Fruit fly (Drosophila melanogaster) whole organism, embryonic: ENCODE data around the gene PolE2.

Source experiments
- CG11398 ChIP-seq: fragments of 200-800 bp; sonication (Bioruptor generic); optimal IDR thresholded peaks from 2 replicates; lab custom pipeline; 2016; ENCODE audit warnings: missing biosample characterization, missing genetic modification characterization
- CG11560 ChIP-seq: fragments of 200-800 bp; sonication (Bioruptor generic); IDR thresholded peaks from 3 replicates; pipeline ENCODE4 v1.3.6; 2022; ENCODE audit warnings: missing biosample characterization, missing genetic modification characterization
- CG12155 ChIP-seq: fragments of 200-800 bp; sonication (Bioruptor generic); optimal IDR thresholded peaks from 3 replicates; lab custom pipeline; 2016; ENCODE audit warnings: missing biosample characterization, missing genetic modification characterization
- CG12659 ChIP-seq: fragments of 200-800 bp; sonication (Bioruptor generic); optimal IDR thresholded peaks from 3 replicates; lab custom pipeline; 2017; ENCODE audit warnings: mild to moderate bottlenecking, missing biosample characterization, missing genetic modification reagents, missing genetic modification characterization
- CG12769 ChIP-seq: fragments of 200-800 bp; sonication (Bioruptor generic); optimal IDR thresholded peaks from 2 replicates; lab custom pipeline; 2019; ENCODE audit warnings: missing biosample characterization, mild to moderate bottlenecking, missing genetic modification characterization, moderate library complexity
- CG15514 ChIP-seq: fragments of 200-800 bp; sonication (Bioruptor generic); optimal IDR thresholded peaks from 3 replicates; lab custom pipeline; 2017; ENCODE audit warnings: missing biosample characterization, missing genetic modification characterization, mild to moderate bottlenecking, moderate library complexity, missing genetic modification reagents
- CG17328 ChIP-seq: fragments of 200-800 bp; sonication (Bioruptor generic); IDR thresholded peaks from 2 replicates; pipeline ENCODE4 v1.3.6; 2022; ENCODE audit warnings: missing biosample characterization, missing genetic modification characterization
- CG17612 ChIP-seq: fragments of 200-800 bp; sonication (Bioruptor generic); IDR thresholded peaks from 2 replicates; pipeline ENCODE4 v1.3.6; 2022; ENCODE audit warnings: missing biosample characterization, missing genetic modification characterization
- CG17912 ChIP-seq: fragments of 200-800 bp; sonication (Bioruptor generic); optimal IDR thresholded peaks from 2 replicates; lab custom pipeline; 2018; ENCODE audit warnings: missing biosample characterization, mild to moderate bottlenecking, missing genetic modification characterization
- CG18262 ChIP-seq: fragments of 200-800 bp; optimal IDR thresholded peaks from 3 replicates; lab custom pipeline; 2019; ENCODE audit warnings: missing biosample characterization, mild to moderate bottlenecking, missing genetic modification characterization, moderate library complexity
- CG18599 ChIP-seq: fragments of 200-800 bp; sonication (Bioruptor generic); optimal IDR thresholded peaks from 3 replicates; lab custom pipeline; 2017; ENCODE audit warnings: missing biosample characterization, missing genetic modification characterization, mild to moderate bottlenecking, moderate library complexity, missing genetic modification reagents
- CG18764 ChIP-seq: fragments of 200-800 bp; sonication (Bioruptor generic); optimal IDR thresholded peaks from 3 replicates; lab custom pipeline; 2016; ENCODE audit warnings: missing biosample characterization, missing genetic modification characterization
- CG3163 ChIP-seq: fragments of 200-800 bp; sonication (Bioruptor generic); optimal IDR thresholded peaks from 3 replicates; lab custom pipeline; 2016; ENCODE audit warnings: missing biosample characterization, missing genetic modification characterization
- CG3281 ChIP-seq: fragments of 200-800 bp; sonication (Bioruptor generic); optimal IDR thresholded peaks from 3 replicates; lab custom pipeline; 2017; ENCODE audit warnings: missing biosample characterization, mild to moderate bottlenecking, missing genetic modification characterization
- CG6791 ChIP-seq: fragments of 200-800 bp; sonication (Bioruptor generic); IDR thresholded peaks from 3 replicates; pipeline ENCODE4 v1.3.6; 2022; ENCODE audit warnings: missing biosample characterization, missing genetic modification characterization; ENCODE audit not compliant: partially characterized antibody
- Chrac-16 ChIP-seq: fragments of 200-800 bp; sonication (Bioruptor generic); optimal IDR thresholded peaks from 3 replicates; lab custom pipeline; 2016; ENCODE audit warnings: missing biosample characterization, missing genetic modification characterization
- CkIIα-i1 ChIP-seq: fragments of 200-800 bp; sonication (Bioruptor generic); IDR thresholded peaks from 2 replicates; pipeline ENCODE4 v1.3.6; 2022; ENCODE audit warnings: missing biosample characterization, missing genetic modification characterization
- Doc3 ChIP-seq: fragments of 200-800 bp; sonication (Bioruptor generic); IDR thresholded peaks from 3 replicates; pipeline ENCODE4 v1.3.6; 2022; ENCODE audit warnings: missing biosample characterization, missing genetic modification characterization; ENCODE audit not compliant: partially characterized antibody
- Dp ChIP-seq: fragments of 200-800 bp; sonication (Bioruptor generic); optimal IDR thresholded peaks from 2 replicates; lab custom pipeline; 2018; ENCODE audit warnings: missing biosample characterization, mild to moderate bottlenecking, missing genetic modification characterization, moderate library complexity
- Dref ChIP-seq: fragments of 200-800 bp; sonication (Bioruptor generic); IDR thresholded peaks from 2 replicates; pipeline ENCODE4 v1.3.6; 2022; ENCODE audit warnings: missing biosample characterization, missing genetic modification characterization
- HHEX ChIP-seq: fragments of 200-800 bp; sonication (Bioruptor generic); optimal IDR thresholded peaks from 3 replicates; lab custom pipeline; 2017; ENCODE audit warnings: missing biosample characterization, mild to moderate bottlenecking, missing genetic modification characterization, missing genetic modification reagents
- Hand ChIP-seq: fragments of 200-800 bp; sonication (Bioruptor generic); optimal IDR thresholded peaks from 2 replicates; lab custom pipeline; 2017; ENCODE audit warnings: mild to moderate bottlenecking, missing biosample characterization, missing genetic modification reagents, missing genetic modification characterization
- Hey ChIP-seq: fragments of 200-800 bp; sonication (Bioruptor generic); optimal IDR thresholded peaks from 3 replicates; lab custom pipeline; 2018; ENCODE audit warnings: missing biosample characterization, mild to moderate bottlenecking, missing genetic modification characterization
- HmgZ ChIP-seq: fragments of 200-800 bp; sonication (Bioruptor generic); optimal IDR thresholded peaks from 2 replicates; lab custom pipeline; 2018; ENCODE audit warnings: missing biosample characterization, mild to moderate bottlenecking, missing genetic modification characterization
- Hr51 ChIP-seq, 2 experiments: fragments of 200-800 bp; sonication (Bioruptor generic); optimal IDR thresholded peaks; 2 replicates in 1 of 2; 3 replicates in 1 of 2; lab custom pipeline; 2016 to 2018; ENCODE audit warnings: missing biosample characterization in 2 of 2, missing genetic modification characterization in 2 of 2, mild to moderate bottlenecking in 1 of 2, moderate library complexity in 1 of 2
- Ptx1 ChIP-seq: fragments of 200-800 bp; sonication (Bioruptor generic); IDR thresholded peaks from 2 replicates; pipeline ENCODE4 v1.3.6; 2022; ENCODE audit warnings: missing biosample characterization, missing genetic modification characterization
- Usf ChIP-seq: fragments of 200-800 bp; sonication (Bioruptor generic); optimal IDR thresholded peaks from 2 replicates; lab custom pipeline; 2017; ENCODE audit warnings: missing genotype, missing biosample characterization, missing genetic modification characterization
- bigmax ChIP-seq: fragments of 200-800 bp; sonication (Bioruptor generic); optimal IDR thresholded peaks from 2 replicates; lab custom pipeline; 2018; ENCODE audit warnings: missing biosample characterization, mild to moderate bottlenecking, missing genetic modification characterization
- chn ChIP-seq: fragments of 200-800 bp; sonication (Bioruptor generic); optimal IDR thresholded peaks from 2 replicates; lab custom pipeline; 2016; ENCODE audit warnings: missing biosample characterization, missing genetic modification characterization
- croc ChIP-seq: fragments of 200-800 bp; sonication (Bioruptor generic); conservative IDR thresholded peaks from 3 replicates; pipeline ENCODE4 v1.3.6; 2022; ENCODE audit warnings: missing biosample characterization, missing genetic modification characterization
- cwo ChIP-seq: fragments of 200-800 bp; sonication (Bioruptor generic); optimal IDR thresholded peaks from 3 replicates; lab custom pipeline; 2017; ENCODE audit warnings: missing biosample characterization, missing genetic modification characterization, mild to moderate bottlenecking, moderate library complexity, missing genetic modification reagents
- dysf ChIP-seq: fragments of 200-800 bp; sonication (Bioruptor generic); IDR thresholded peaks from 3 replicates; pipeline ENCODE4 v1.3.6; 2022; ENCODE audit warnings: missing biosample characterization, missing genetic modification characterization
- exex ChIP-seq: fragments of 200-800 bp; sonication (Bioruptor generic); optimal IDR thresholded peaks from 4 replicates; lab custom pipeline; 2018; ENCODE audit warnings: missing biosample characterization, mild to moderate bottlenecking, missing genetic modification characterization, moderate library complexity
- her ChIP-seq: fragments of 200-800 bp; sonication (Bioruptor generic); optimal IDR thresholded peaks from 2 replicates; lab custom pipeline; 2016; ENCODE audit warnings: missing biosample characterization, missing genetic modification characterization
- hth ChIP-seq: fragments of >200 bp; optimal IDR thresholded peaks from 2 replicates; lab custom pipeline; 2017; ENCODE audit warnings: inconsistent platforms
- ind ChIP-seq: fragments of 200-800 bp; sonication (Bioruptor generic); optimal IDR thresholded peaks from 3 replicates; lab custom pipeline; 2016; ENCODE audit warnings: missing biosample characterization, missing genetic modification characterization
- ken ChIP-seq: fragments of 200-800 bp; sonication (Bioruptor generic); IDR thresholded peaks from 3 replicates; pipeline ENCODE4 v1.3.6; 2022; ENCODE audit warnings: missing biosample characterization, missing genetic modification characterization
- knrl ChIP-seq: fragments of 200-800 bp; sonication (Bioruptor generic); IDR thresholded peaks from 3 replicates; pipeline ENCODE4 v1.3.6; 2022; ENCODE audit warnings: missing biosample characterization, missing genetic modification characterization; ENCODE audit not compliant: partially characterized antibody
- lab ChIP-seq: fragments of 200-800 bp; sonication (Bioruptor generic); optimal IDR thresholded peaks from 3 replicates; lab custom pipeline; 2017; ENCODE audit warnings: missing biosample characterization, missing genetic modification characterization, mild to moderate bottlenecking, moderate library complexity, missing genetic modification reagents
- lola ChIP-seq, 3 experiments: fragments of >200 bp in 2 of 3; fragments of 200-800 bp in 1 of 3; sonication (Bioruptor generic) in 1 of 3; optimal IDR thresholded peaks; 2 replicates each; lab custom pipeline; 2017 to 2019; ENCODE audit warnings: missing biosample characterization in 3 of 3, missing genetic modification characterization in 3 of 3, mild to moderate bottlenecking in 1 of 3, moderate library complexity in 1 of 3
- mam ChIP-seq: fragments of 200-800 bp; sonication (Bioruptor generic); optimal IDR thresholded peaks from 3 replicates; lab custom pipeline; 2016; ENCODE audit warnings: missing biosample characterization, missing genetic modification characterization
- nerfin-1 ChIP-seq: fragments of 200-800 bp; sonication (Bioruptor generic); optimal IDR thresholded peaks from 3 replicates; lab custom pipeline; 2019; ENCODE audit warnings: missing biosample characterization, mild to moderate bottlenecking, missing genetic modification characterization, moderate library complexity
- slou ChIP-seq: fragments of 200-800 bp; sonication (Bioruptor generic); optimal IDR thresholded peaks from 3 replicates; lab custom pipeline; 2016; ENCODE audit warnings: missing biosample characterization, missing genetic modification characterization
- sob ChIP-seq: fragments of 200-800 bp; sonication (Bioruptor generic); IDR thresholded peaks from 2 replicates; pipeline ENCODE4 v1.3.6; 2022; ENCODE audit warnings: missing biosample characterization, missing genetic modification characterization
- sqz ChIP-seq: fragments of 200-800 bp; sonication (Bioruptor generic); optimal IDR thresholded peaks from 3 replicates; lab custom pipeline; 2018; ENCODE audit warnings: missing biosample characterization, mild to moderate bottlenecking, missing genetic modification characterization
- stwl ChIP-seq: fragments of 200-800 bp; sonication (Bioruptor generic); optimal IDR thresholded peaks from 3 replicates; lab custom pipeline; 2018; ENCODE audit warnings: missing biosample characterization, mild to moderate bottlenecking, missing genetic modification characterization, moderate library complexity
- tgo ChIP-seq: fragments of 200-800 bp; sonication (Bioruptor generic); IDR thresholded peaks from 3 replicates; pipeline ENCODE4 v1.3.6; 2022; ENCODE audit warnings: missing biosample characterization, missing genetic modification characterization
- usp ChIP-seq: fragments of >200 bp; optimal IDR thresholded peaks from 2 replicates; lab custom pipeline; 2017; ENCODE audit warnings: missing biosample characterization, missing genetic modification characterization

Gene PolE2

dm6 chr3L:5881310-5882208 is 15.7 kb downstream of the PolE2 start (continued):
- no peak for TF ChIP-seq Hey (tag; lab: Kevin White, UChicago)
- no peak for TF ChIP-seq her (GFP tag; lab: Kevin White, UChicago)
- TF ChIP-seq CkIIα-i1 (GFP tag; lab: Robert Waterston, UW): no peak
- no peak for TF ChIP-seq bigmax
- TF ChIP-seq CG3163: peak; percentile 44
- TF ChIP-seq HHEX (GFP tag; lab: Kevin White, UChicago): no peak
- no peak; the same call in 2 of the 3 replicates for TF ChIP-seq croc (GFP tag; lab: Robert Waterston, UW)
- no peak for TF ChIP-seq sob (GFP tag; lab: Robert Waterston, UW)
- peak; percentile 53 for TF ChIP-seq Hand (GFP tag; lab: Kevin White, UChicago)
- TF ChIP-seq tgo (GFP tag; lab: Robert Waterston, UW): no peak
- TF ChIP-seq exex (tag; lab: Kevin White, UChicago): no peak
- TF ChIP-seq Chrac-16 (GFP tag; lab: Kevin White, UChicago): peak; percentile 56
- no peak for TF ChIP-seq CG12155 (GFP tag; lab: Kevin White, UChicago)
- no peak for TF ChIP-seq CG15514 (GFP tag; lab: Kevin White, UChicago)
- TF ChIP-seq CG6791 (GFP tag; lab: Robert Waterston, UW): no peak
- peak; percentile 75 for TF ChIP-seq CG17328 (GFP tag; lab: Robert Waterston, UW)
- TF ChIP-seq CG11398 (GFP tag; lab: Kevin White, UChicago): peak; percentile 21
- no peak for TF ChIP-seq sqz (GFP tag; lab: Kevin White, UChicago)
- TF ChIP-seq CG12769 (tag; lab: Kevin White, UChicago): no peak
- TF ChIP-seq CG11560: no peak
- TF ChIP-seq hth: no peak
- no peak for TF ChIP-seq knrl (GFP tag; lab: Robert Waterston, UW)
- TF ChIP-seq usp (GFP tag; lab: Kevin White, UChicago): no peak
- TF ChIP-seq CG17612 (GFP tag; lab: Robert Waterston, UW): no peak
- TF ChIP-seq HmgZ (tag; lab: Kevin White, UChicago): no peak
- peak; percentile 32 to 70 for TF ChIP-seq Hr51 (GFP tag; optimal IDR thresholded peaks at IDR 0.05; lab: Kevin White, UChicago)
- peak; percentile 51 for TF ChIP-seq chn (GFP tag; lab: Kevin White, UChicago)
- no peak for TF ChIP-seq ind (GFP tag; lab: Kevin White, UChicago)
- TF ChIP-seq CG17912 (GFP tag; lab: Kevin White, UChicago): no peak
- TF ChIP-seq CG3281 (GFP tag; lab: Kevin White, UChicago): no peak
- TF ChIP-seq Dref (GFP tag; lab: Robert Waterston, UW): no peak
- no peak for TF ChIP-seq slou (GFP tag; lab: Kevin White, UChicago)
- TF ChIP-seq Usf (GFP tag; lab: Kevin White, UChicago): peak; percentile 22
- no peak for TF ChIP-seq lab
- no peak for TF ChIP-seq nerfin-1 (tag; lab: Kevin White, UChicago)
- 0 out of 3 replicates have a peak, but pooled peaks have one; percentile 16 for TF ChIP-seq dysf (GFP tag; lab: Robert Waterston, UW)
- no peak for TF ChIP-seq ken (GFP tag; lab: Robert Waterston, UW)
- no peak for TF ChIP-seq Ptx1 (GFP tag; lab: Robert Waterston, UW)
- peak in 1 of 3 experiments; percentile 77 for TF ChIP-seq lola (GFP tag; optimal IDR thresholded peaks at IDR 0.05; lab: Kevin White, UChicago)
- peak; percentile 68 for TF ChIP-seq CG12659
- TF ChIP-seq Dp (GFP tag; lab: Kevin White, UChicago): no peak
- no peak for TF ChIP-seq CG18599 (GFP tag; lab: Kevin White, UChicago)
- peak; percentile 22 for TF ChIP-seq mam
- TF ChIP-seq stwl: no peak
- no peak for TF ChIP-seq cwo
- no peak for TF ChIP-seq CG18764 (GFP tag; lab: Kevin White, UChicago)
- peak; percentile 41 for TF ChIP-seq CG18262 (tag; lab: Kevin White, UChicago)
- TF ChIP-seq Doc3: no peak
